Worm (Caenorhabditis elegans): Measurements from ENCODE around the gene col-150.

ce11 chrV:10283444-10283843 is 11.0 kb downstream of the col-150 start, which contains the start of gene lys-3:
- no peak for TF ChIP-seq ztf-11 (tag; optimal IDR thresholded peaks at IDR 0.05)
- TF ChIP-seq R02D3.7 (tag; optimal IDR thresholded peaks at IDR 0.05), result no peak
- no peak for TF ChIP-seq aly-2 (tag; optimal IDR thresholded peaks at IDR 0.05)
- no peak for TF ChIP-seq nhr-11 (tag; optimal IDR thresholded peaks at IDR 0.05)
- TF ChIP-seq elt-3 (tag; optimal IDR thresholded peaks at IDR 0.05), result no peak
- no peak for TF ChIP-seq elt-1 (tag; optimal IDR thresholded peaks at IDR 0.05)
- TF ChIP-seq nhr-12 (tag; optimal IDR thresholded peaks at IDR 0.05), result no peak
- TF ChIP-seq zag-1 (tag; optimal IDR thresholded peaks at IDR 0.05), result no peak
- no peak for TF ChIP-seq Y55F3AM.14 (GFP tag; optimal IDR thresholded peaks at IDR 0.05)
- no peak for TF ChIP-seq nhr-25 (tag; optimal IDR thresholded peaks at IDR 0.05)
- no peak for TF ChIP-seq ceh-82 (tag; optimal IDR thresholded peaks at IDR 0.05)
- TF ChIP-seq F13H6.1 (tag; optimal IDR thresholded peaks at IDR 0.05), result no peak
- no peak for TF ChIP-seq skn-1 (tag; optimal IDR thresholded peaks at IDR 0.05)
- TF ChIP-seq alr-1 (tag; optimal IDR thresholded peaks at IDR 0.05), result no peak
